Worm (Caenorhabditis elegans): ENCODE results near the gene unc-60.

Gene unc-60

ce11 chrV:1471977-1472376 lies 2.9 kb upstream of the unc-60 start:
- TF ChIP-seq D2030.7 (GFP tag; IDR thresholded peaks at IDR 0.05) (no peak), xnd-1 (tag; optimal IDR thresholded peaks at IDR 0.05) (no peak), lin-26 (GFP tag; IDR thresholded peaks at IDR 0.05) (no peak), cebp-1 (GFP tag; IDR thresholded peaks at IDR 0.05) (peak; percentile 92), cebp-1 (tag; optimal IDR thresholded peaks at IDR 0.05) (peak; percentile 99), egrh-3 (GFP tag; IDR thresholded peaks at IDR 0.05) (peak; percentile 32; the same call in 1 of the 2 replicates), nfyb-1 (GFP tag; IDR thresholded peaks at IDR 0.05) (0 out of 2 replicates have a peak, but pooled peaks have one; percentile 10), zfh-2 (GFP tag; conservative IDR thresholded peaks at IDR 0.05) (peak; percentile 86)

ce11 chrV:1472569-1472968 lies 2.3 kb upstream of the unc-60 start:
- TF ChIP-seq athp-1 (tag; optimal IDR thresholded peaks at IDR 0.05) (no peak), lsl-1 (GFP tag; optimal IDR thresholded peaks at IDR 0.05) (no peak), ceh-91 (GFP tag; IDR thresholded peaks at IDR 0.05) (no peak), snpc-4 (GFP tag; optimal IDR thresholded peaks at IDR 0.05) (no peak), snpc-4 (tag; optimal IDR thresholded peaks at IDR 0.05) (no peak), cebp-1 (GFP tag; IDR thresholded peaks at IDR 0.05) (no peak), cebp-1 (tag; optimal IDR thresholded peaks at IDR 0.05) (no peak), nhr-120 (GFP tag; IDR thresholded peaks at IDR 0.05) (0 out of 2 replicates have a peak, but pooled peaks have one; percentile 7), B0035.1 (tag; optimal IDR thresholded peaks at IDR 0.05) (no peak), nhr-80 (tag; optimal IDR thresholded peaks at IDR 0.05) (peak; percentile 39), lin-26 (GFP tag; IDR thresholded peaks at IDR 0.05) (0 out of 2 replicates have a peak, but pooled peaks have one; percentile 9), tlf-1 (GFP tag; optimal IDR thresholded peaks at IDR 0.05) (no peak), dox-1 (GFP tag; IDR thresholded peaks at IDR 0.05) (peak; percentile 19; the same call in 1 of the 2 replicates), madf-8 (GFP tag; conservative IDR thresholded peaks at IDR 0.05) (no peak), rcor-1 (GFP tag; IDR thresholded peaks at IDR 0.05) (0 out of 2 replicates have a peak, but pooled peaks have one; percentile 26), sptf-2 (GFP tag; optimal IDR thresholded peaks at IDR 0.05) (no peak), ccch-3 (GFP tag; optimal IDR thresholded peaks at IDR 0.05) (no peak), ekl-4 (GFP tag; IDR thresholded peaks at IDR 0.05) (peak; percentile 54; the same call in 1 of the 2 replicates), ceh-58 (GFP tag; IDR thresholded peaks at IDR 0.05) (no peak), K11D2.4 (GFP tag; IDR thresholded peaks at IDR 0.05) (no peak)

- TF ChIP-seq lsl-1 (GFP tag; optimal IDR thresholded peaks at IDR 0.05) (no peak), F39B2.1 (GFP tag; IDR thresholded peaks at IDR 0.05) (0 out of 2 replicates have a peak, but pooled peaks have one; percentile 2), F55B11.4 (tag; optimal IDR thresholded peaks at IDR 0.05; ENCODE audit: borderline replicate concordance, insufficient read depth) (no peak), dpff-1 (tag; optimal IDR thresholded peaks at IDR 0.05) (no peak), unc-130 (GFP tag; optimal IDR thresholded peaks at IDR 0.05) (no peak), mel-28 (tag; optimal IDR thresholded peaks at IDR 0.05; ENCODE audit: borderline replicate concordance) (no peak), tbp1 (GFP tag; optimal IDR thresholded peaks at IDR 0.05) (peak; percentile 23), ama-1 (optimal IDR thresholded peaks at IDR 0.05) (no peak), ama-1 (GFP tag; optimal IDR thresholded peaks at IDR 0.05) (peak in 1 of 2 experiments; percentile 50), mxl-1 (tag; optimal IDR thresholded peaks at IDR 0.05) (no peak), aptf-2 (GFP tag; conservative IDR thresholded peaks at IDR 0.05) (no peak), Y67H2A.10 (GFP tag; conservative IDR thresholded peaks at IDR 0.05) (no peak), F49E8.2 (tag; optimal IDR thresholded peaks at IDR 0.05; ENCODE audit: insufficient read depth) (peak; percentile 69), snpc-3.4 (tag; optimal IDR thresholded peaks at IDR 0.05) (peak; percentile 63), D2030.7 (GFP tag; IDR thresholded peaks at IDR 0.05) (no peak), bed-2 (GFP tag; IDR thresholded peaks at IDR 0.05) (no peak), him-1 (tag; optimal IDR thresholded peaks at IDR 0.05) (no peak), pha-4 (tag; optimal IDR thresholded peaks at IDR 0.05) (no peak), ztf-28 (GFP tag; IDR thresholded peaks at IDR 0.05) (no peak), hlh-26 (GFP tag; conservative IDR thresholded peaks at IDR 0.05) (no peak), F57A8.1 (GFP tag; optimal IDR thresholded peaks at IDR 0.05) (no peak), unc-62 (GFP tag; optimal IDR thresholded peaks at IDR 0.05) (no peak), pbrm-1 (GFP tag; IDR thresholded peaks at IDR 0.05) (0 out of 2 replicates have a peak, but pooled peaks have one; percentile 11), ets-4 (GFP tag; optimal IDR thresholded peaks at IDR 0.05) (no peak)
Observed at ce11 chrV:1476284-1476792, 1.5 kb downstream of the unc-60 start.

All from whole organism, young adult.